Fruit fly (Drosophila melanogaster): ENCODE data around the gene stx.

DNA sequence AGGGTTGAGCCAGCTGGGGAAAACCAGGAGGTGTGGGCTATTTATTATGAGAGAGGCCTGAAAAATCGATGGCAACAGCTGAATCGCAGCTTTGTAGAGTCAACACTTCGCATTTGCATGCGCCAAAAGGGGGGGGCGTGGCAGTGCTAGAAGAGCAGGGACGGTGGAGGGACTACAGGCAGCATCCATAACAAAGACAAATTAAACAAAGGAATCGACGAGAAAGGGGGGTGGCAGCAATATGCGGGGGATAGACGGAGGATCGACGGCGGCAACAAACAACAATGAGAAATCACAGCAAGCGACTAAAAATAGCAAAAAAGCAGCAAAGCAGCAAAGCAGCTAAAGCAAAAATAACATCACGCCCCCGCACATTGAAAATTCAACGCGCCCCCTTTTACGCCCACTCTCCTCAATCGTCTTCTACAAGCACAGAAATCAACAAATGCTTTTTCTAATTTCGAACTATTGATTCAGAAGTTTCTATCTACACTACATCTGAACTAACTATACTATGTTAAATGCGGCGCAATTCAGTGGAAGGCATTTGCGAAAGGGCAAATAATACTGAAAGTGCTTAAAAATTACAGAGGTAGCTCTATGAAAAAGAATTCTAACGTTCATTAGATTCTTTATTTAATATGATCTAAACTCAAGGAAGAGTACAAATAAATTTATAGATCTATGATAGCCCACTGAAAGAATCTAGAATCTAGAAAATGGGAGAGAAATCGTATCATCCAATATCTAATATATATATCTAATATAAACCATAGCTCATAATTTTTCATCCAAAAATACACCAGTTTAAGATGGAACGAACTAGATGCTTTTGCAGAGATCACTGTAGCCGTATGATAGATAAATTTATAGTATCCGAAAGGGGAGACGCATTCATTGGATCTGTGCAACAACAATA lies 9.7 kb downstream of the stx start:
- no peak for TF ChIP-seq CG6163 (GFP tag; IDR thresholded peaks at IDR 0.05)
- peak; percentile 18 for TF ChIP-seq Hr4 (GFP tag; optimal IDR thresholded peaks at IDR 0.05)
- no peak for TF ChIP-seq CG6808 (GFP tag; optimal IDR thresholded peaks at IDR 0.05)
- TF ChIP-seq CG6854 (GFP tag; optimal IDR thresholded peaks at IDR 0.05) = no peak
- TF ChIP-seq lz (GFP tag; optimal IDR thresholded peaks at IDR 0.05) = no peak
